Fruit fly (Drosophila melanogaster): ENCODE results near the gene Acp62F.
A peak's percentile ranks its signal among the peaks of the same experiment; 100 is the strongest.

DNA sequence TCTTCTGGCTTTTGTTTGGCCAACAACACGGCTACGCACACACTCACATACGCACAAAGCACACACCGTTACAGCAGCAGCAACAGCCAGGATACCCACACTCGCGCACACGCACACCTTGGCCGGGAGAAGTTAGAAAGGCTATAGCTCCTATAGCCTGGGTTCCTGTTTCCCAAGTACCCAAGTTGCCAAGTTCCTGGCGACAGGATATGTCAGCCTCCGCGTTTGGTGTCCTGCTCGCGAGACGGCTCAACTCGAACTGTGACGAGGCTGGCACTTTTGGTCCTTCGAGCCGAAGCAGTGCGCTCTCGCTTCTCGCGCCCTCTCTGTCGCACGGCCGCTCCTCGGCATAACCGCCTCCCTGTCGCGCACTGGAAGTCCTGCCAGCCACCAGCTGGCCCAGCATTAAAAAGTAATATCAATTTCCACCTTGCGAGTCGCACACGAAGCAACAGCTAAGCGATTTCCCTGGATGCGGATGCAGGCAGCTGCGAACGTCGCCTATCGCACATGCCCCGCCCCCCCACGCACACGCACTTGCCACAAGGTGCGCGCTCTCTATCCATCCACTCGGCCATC lies 28.0 kb upstream of the Acp62F start, which contains the start of gene Fife:
- TF ChIP-seq CG12605 (GFP tag; IDR thresholded peaks at IDR 0.05) (no peak), rn (GFP tag; IDR thresholded peaks at IDR 0.05) (no peak), EcR (GFP tag; optimal IDR thresholded peaks at IDR 0.05) (no peak), CG13204 (GFP tag; optimal IDR thresholded peaks at IDR 0.05) (peak; percentile 38), fd96Ca (GFP tag; IDR thresholded peaks at IDR 0.05) (no peak), CG17806 (tag; optimal IDR thresholded peaks at IDR 0.05) (no peak), Ets98B (GFP tag; IDR thresholded peaks at IDR 0.05) (no peak), CG9948 (tag; optimal IDR thresholded peaks at IDR 0.05) (no peak), CG4496 (GFP tag; IDR thresholded peaks at IDR 0.05) (no peak), CG15710 (tag; optimal IDR thresholded peaks at IDR 0.05) (no peak)
